Fruit fly (Drosophila melanogaster) whole organism, embryonic: ENCODE data around the gene Cdc23.
"Not testable (repeated sequence)": the region's sequence is repeated elsewhere in the genome, so short reads cannot be mapped to it uniquely, and the experiment has no call there.

Source experiments
- CG10543 ChIP-seq: fragments of 200-800 bp; sonication (Bioruptor generic); optimal IDR thresholded peaks from 3 replicates; lab custom pipeline; 2017; ENCODE audit warnings: missing biosample characterization, mild to moderate bottlenecking, missing genetic modification characterization, moderate library complexity
- CG11247 ChIP-seq: fragments of 200-800 bp; sonication (Bioruptor generic); IDR thresholded peaks from 2 replicates; pipeline ENCODE4 v1.3.6; 2022; ENCODE audit warnings: missing biosample characterization, missing genetic modification characterization
- CG1233 ChIP-seq: fragments of 200-800 bp; sonication (Bioruptor generic); optimal IDR thresholded peaks from 4 replicates; lab custom pipeline; 2018; ENCODE audit warnings: missing biosample characterization, mild to moderate bottlenecking, missing genetic modification characterization
- CG12391 ChIP-seq: fragments of 200-800 bp; sonication (Bioruptor generic); optimal IDR thresholded peaks from 3 replicates; lab custom pipeline; 2018; ENCODE audit warnings: missing biosample characterization, mild to moderate bottlenecking, missing genetic modification characterization, moderate library complexity
- CG12769 ChIP-seq: fragments of 200-800 bp; sonication (Bioruptor generic); optimal IDR thresholded peaks from 2 replicates; lab custom pipeline; 2019; ENCODE audit warnings: missing biosample characterization, mild to moderate bottlenecking, missing genetic modification characterization, moderate library complexity
- CG13123 ChIP-seq: fragments of 200-800 bp; sonication (Bioruptor generic); optimal IDR thresholded peaks from 2 replicates; lab custom pipeline; 2016; ENCODE audit warnings: missing biosample characterization, missing genetic modification characterization
- CG13424 ChIP-seq: fragments of 200-800 bp; sonication (Bioruptor generic); optimal IDR thresholded peaks from 2 replicates; lab custom pipeline; 2019; ENCODE audit warnings: missing biosample characterization, mild to moderate bottlenecking, missing genetic modification characterization, moderate library complexity
- CG13624 ChIP-seq: fragments of 200-800 bp; sonication (Bioruptor generic); optimal IDR thresholded peaks from 2 replicates; lab custom pipeline; 2016; ENCODE audit warnings: missing biosample characterization, missing genetic modification characterization
- CG14050 ChIP-seq: fragments of 200-800 bp; sonication (Bioruptor generic); IDR thresholded peaks from 3 replicates; pipeline ENCODE4 v1.3.6; 2022; ENCODE audit warnings: missing biosample characterization, missing genetic modification characterization
- CG18011 ChIP-seq: fragments of 200-800 bp; sonication (Bioruptor generic); optimal IDR thresholded peaks from 2 replicates; lab custom pipeline; 2017; ENCODE audit warnings: missing biosample characterization, missing genetic modification characterization, mild to moderate bottlenecking, moderate library complexity, missing genotype
- CG2120 ChIP-seq: fragments of 200-800 bp; sonication (Bioruptor generic); optimal IDR thresholded peaks from 3 replicates; lab custom pipeline; 2016; ENCODE audit warnings: missing biosample characterization, missing genetic modification characterization
- CG2678 ChIP-seq: fragments of 200-800 bp; sonication (Bioruptor generic); optimal IDR thresholded peaks from 3 replicates; lab custom pipeline; 2019; ENCODE audit warnings: missing biosample characterization, mild to moderate bottlenecking, missing genetic modification characterization, moderate library complexity
- CG31365 ChIP-seq: fragments of 200-800 bp; sonication (Bioruptor generic); optimal IDR thresholded peaks from 2 replicates; lab custom pipeline; 2018; ENCODE audit warnings: missing biosample characterization, mild to moderate bottlenecking, missing genetic modification characterization
- CG31441 ChIP-seq: fragments of 200-800 bp; sonication (Bioruptor generic); IDR thresholded peaks from 2 replicates; pipeline ENCODE4 v1.3.6; 2022; ENCODE audit warnings: missing biosample characterization, missing genetic modification characterization
- CG3995 ChIP-seq: fragments of 200-800 bp; sonication (Bioruptor generic); optimal IDR thresholded peaks from 3 replicates; lab custom pipeline; 2016; ENCODE audit warnings: missing biosample characterization, missing genetic modification characterization
- CG7357 ChIP-seq: fragments of 200-800 bp; sonication (Bioruptor generic); IDR thresholded peaks from 3 replicates; pipeline ENCODE4 v1.3.6; 2022; ENCODE audit warnings: missing biosample characterization, missing genetic modification characterization
- CG7786 ChIP-seq: fragments of 200-800 bp; sonication (Bioruptor generic); optimal IDR thresholded peaks from 2 replicates; lab custom pipeline; 2016; ENCODE audit warnings: missing biosample characterization, missing genetic modification characterization
- CG8290 ChIP-seq, 3 experiments: fragments of 200-800 bp; sonication (Bioruptor generic); optimal IDR thresholded peaks; 2 replicates each; lab custom pipeline; 2016 to 2019; ENCODE audit warnings: missing biosample characterization in 3 of 3, missing genetic modification characterization in 3 of 3, mild to moderate bottlenecking in 2 of 3, moderate library complexity in 1 of 3
- CG9727 ChIP-seq: fragments of 200-800 bp; sonication (Bioruptor generic); optimal IDR thresholded peaks from 3 replicates; lab custom pipeline; 2017; ENCODE audit warnings: missing biosample characterization, mild to moderate bottlenecking, missing genetic modification characterization
- Dip3 ChIP-seq: fragments of 200-800 bp; sonication (Bioruptor generic); optimal IDR thresholded peaks from 3 replicates; lab custom pipeline; 2016; ENCODE audit warnings: missing biosample characterization, missing genetic modification characterization
- Dll ChIP-seq: fragments of 200-800 bp; sonication (Bioruptor generic); IDR thresholded peaks from 4 replicates; pipeline ENCODE4 v1.3.6; 2022; ENCODE audit warnings: missing biosample characterization, missing genetic modification characterization; ENCODE audit not compliant: partially characterized antibody
- Drgx ChIP-seq: fragments of 200-800 bp; sonication (Bioruptor generic); IDR thresholded peaks from 2 replicates; pipeline ENCODE4 v1.3.6; 2022; ENCODE audit warnings: missing biosample characterization, missing genetic modification characterization
- Ets65A ChIP-seq: fragments of 200-800 bp; sonication (Bioruptor generic); peaks from one replicate; lab custom pipeline; 2016; ENCODE audit warnings: missing biosample characterization, missing genetic modification characterization
- Fer2 ChIP-seq: fragments of 200-800 bp; sonication (Bioruptor generic); optimal IDR thresholded peaks from 2 replicates; lab custom pipeline; 2018; ENCODE audit warnings: missing biosample characterization, mild to moderate bottlenecking, missing genetic modification characterization, moderate library complexity
- H15 ChIP-seq: fragments of 200-800 bp; sonication (Bioruptor generic); IDR thresholded peaks from 3 replicates; pipeline ENCODE4 v1.3.6; 2022; ENCODE audit warnings: missing biosample characterization, missing genetic modification characterization
- Lpt ChIP-seq: fragments of >200 bp; optimal IDR thresholded peaks from 2 replicates; lab custom pipeline; 2018; ENCODE audit warnings: missing biosample characterization, missing genetic modification characterization
- Myb ChIP-seq: fragments of 200-800 bp; sonication (Bioruptor generic); optimal IDR thresholded peaks from 2 replicates; lab custom pipeline; 2016; ENCODE audit warnings: missing biosample characterization, missing genetic modification characterization
- Rfx ChIP-seq: fragments of 200-800 bp; sonication (Bioruptor generic); IDR thresholded peaks from 2 replicates; pipeline ENCODE4 v1.3.6; 2022; ENCODE audit warnings: missing biosample characterization, missing genetic modification characterization
- Sox100B ChIP-seq: fragments of 200-800 bp; sonication (Bioruptor generic); optimal IDR thresholded peaks from 3 replicates; lab custom pipeline; 2018; ENCODE audit warnings: missing biosample characterization, mild to moderate bottlenecking, missing genetic modification characterization
- Sry-δ ChIP-seq: fragments of 200-800 bp; sonication (Bioruptor generic); optimal IDR thresholded peaks from 2 replicates; lab custom pipeline; 2016; ENCODE audit warnings: missing biosample characterization, missing genetic modification characterization
- Taf1 ChIP-seq: fragments of 200-800 bp; sonication (Bioruptor generic); IDR thresholded peaks from 2 replicates; pipeline ENCODE4 v1.3.6; 2022; ENCODE audit warnings: missing biosample characterization, missing genetic modification characterization
- Xrp1 ChIP-seq: fragments of 200-800 bp; sonication (Bioruptor generic); IDR thresholded peaks from 2 replicates; pipeline ENCODE4 v1.3.6; 2022; ENCODE audit warnings: missing biosample characterization, missing genetic modification characterization
- YL-1 ChIP-seq: fragments of 200-800 bp; sonication (Bioruptor generic); optimal IDR thresholded peaks from 3 replicates; lab custom pipeline; 2017; ENCODE audit warnings: missing biosample characterization, mild to moderate bottlenecking, missing genetic modification characterization
- ato ChIP-seq: fragments of 200-800 bp; sonication (Bioruptor generic); IDR thresholded peaks from 2 replicates; pipeline ENCODE4 v1.3.6; 2022; ENCODE audit warnings: missing biosample characterization, missing genetic modification characterization; ENCODE audit not compliant: partially characterized antibody
- bab2 ChIP-seq: fragments of 200-800 bp; sonication (Bioruptor generic); optimal IDR thresholded peaks from 2 replicates; lab custom pipeline; 2016; ENCODE audit warnings: missing biosample characterization, missing genetic modification characterization
- cg ChIP-seq: fragments of 200-800 bp; sonication (Bioruptor generic); optimal IDR thresholded peaks from 3 replicates; lab custom pipeline; 2019; ENCODE audit warnings: missing biosample characterization, mild to moderate bottlenecking, missing genetic modification characterization, moderate library complexity
- crp ChIP-seq, 2 experiments: fragments of 200-800 bp; sonication (Bioruptor generic); optimal IDR thresholded peaks; 2 replicates in 1 of 2; 3 replicates in 1 of 2; lab custom pipeline; 2017; ENCODE audit warnings: missing biosample characterization in 2 of 2, missing genetic modification characterization in 2 of 2, mild to moderate bottlenecking in 1 of 2, moderate library complexity in 1 of 2
- disco-r ChIP-seq: fragments of 200-800 bp; sonication (Bioruptor generic); optimal IDR thresholded peaks from 2 replicates; lab custom pipeline; 2016; ENCODE audit warnings: missing biosample characterization, missing genetic modification characterization
- dm ChIP-seq: fragments of 200-800 bp; sonication (Bioruptor generic); optimal IDR thresholded peaks from 3 replicates; lab custom pipeline; 2016; ENCODE audit warnings: missing biosample characterization, missing genetic modification characterization
- eve ChIP-seq, 2 experiments: fragments of >200 bp; optimal IDR thresholded peaks; 2 replicates each; lab custom pipeline; 2017; ENCODE audit warnings: missing biosample characterization in 2 of 2, missing genetic modification characterization in 2 of 2
- gcm ChIP-seq: fragments of 200-800 bp; sonication (Bioruptor generic); optimal IDR thresholded peaks from 2 replicates; lab custom pipeline; 2019; ENCODE audit warnings: missing biosample characterization, mild to moderate bottlenecking, missing genetic modification characterization, moderate library complexity
- lab ChIP-seq: fragments of 200-800 bp; sonication (Bioruptor generic); optimal IDR thresholded peaks from 3 replicates; lab custom pipeline; 2017; ENCODE audit warnings: missing biosample characterization, missing genetic modification characterization, mild to moderate bottlenecking, moderate library complexity, missing genetic modification reagents
- mirr ChIP-seq: fragments of 200-800 bp; sonication (Bioruptor generic); optimal IDR thresholded peaks from 3 replicates; lab custom pipeline; 2018; ENCODE audit warnings: missing biosample characterization, mild to moderate bottlenecking, missing genetic modification characterization
- ranshi ChIP-seq: fragments of 200-800 bp; sonication (Bioruptor generic); IDR thresholded peaks from 2 replicates; pipeline ENCODE4 v1.3.6; 2022; ENCODE audit warnings: missing biosample characterization, missing genetic modification characterization
- salm ChIP-seq: fragments of 200-800 bp; sonication (Bioruptor generic); optimal IDR thresholded peaks from 2 replicates; lab custom pipeline; 2018; ENCODE audit warnings: missing biosample characterization, mild to moderate bottlenecking, missing genetic modification characterization
- wdn ChIP-seq: fragments of 200-800 bp; sonication (Bioruptor generic); IDR thresholded peaks from 2 replicates; pipeline ENCODE4 v1.3.6; 2022; ENCODE audit warnings: missing biosample characterization, missing genetic modification characterization
- zen ChIP-seq: fragments of 200-800 bp; sonication (Bioruptor generic); optimal IDR thresholded peaks from 3 replicates; lab custom pipeline; 2018; ENCODE audit warnings: missing biosample characterization, mild to moderate bottlenecking, missing genetic modification characterization, moderate library complexity

The Cdc23 gene

dm6 chr2L:20438474-20438873 lies 20.7 kb upstream of the Cdc23 start (continued):
- TF ChIP-seq Dll: no peak
- TF ChIP-seq cg (GFP tag; lab: Kevin White, UChicago): peak; percentile 15

- TF ChIP-seq bab2 (GFP tag; lab: Kevin White, UChicago); CG14050; Xrp1: not testable (repeated sequence)
These were observed 9.3 kb upstream of the Cdc23 start, which contains the start of the genes CG31683 and CG31687 for dm6 chr2L:20449864-20450263. TSS of gene CG31683 (minus strand) at chr2L:20449964. TSS of gene CG31687 (plus strand) at chr2L:20450225.

DNA sequence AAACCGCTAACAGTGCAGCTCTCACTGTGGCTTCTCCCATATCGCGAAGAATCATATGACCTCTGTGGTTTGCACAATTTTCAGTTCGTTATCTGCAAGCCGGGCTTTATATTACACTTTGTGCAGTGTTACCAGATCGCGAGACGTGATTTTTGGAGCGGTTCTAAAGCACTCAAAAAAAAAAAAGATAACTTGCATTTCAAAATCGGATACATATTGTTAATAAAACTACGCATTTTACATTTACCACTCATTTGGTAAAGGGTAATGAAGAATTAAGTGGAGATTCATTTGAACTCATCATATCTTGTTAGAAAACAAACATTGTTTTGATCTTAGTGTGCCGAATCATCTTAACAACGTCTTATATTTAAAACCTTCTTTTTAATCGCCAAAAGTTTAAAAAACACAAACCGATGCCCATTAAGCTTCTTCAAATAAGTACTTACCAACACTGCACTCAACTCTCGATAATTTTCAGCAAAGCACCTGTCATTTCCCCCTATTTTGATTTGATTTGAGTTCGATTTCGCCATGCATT lies 4.2 kb downstream of the Cdc23 start, which contains the start of gene CG2493:
CG2493 (minus strand) TSS at position 129 of the 541 bp plus-strand sequence.
- no peak for TF ChIP-seq salm
- TF ChIP-seq CG11247 (GFP tag; lab: Robert Waterston, UW): no peak
- peak; percentile 6 for TF ChIP-seq Sry-δ
- no peak for TF ChIP-seq ato (GFP tag; lab: Robert Waterston, UW)
- peak; percentile 43 for TF ChIP-seq CG3995 (GFP tag; lab: Kevin White, UChicago)
- no peak for TF ChIP-seq ranshi (GFP tag; lab: Robert Waterston, UW)
- no peak for TF ChIP-seq YL-1
- TF ChIP-seq dm (GFP tag; lab: Kevin White, UChicago): no peak
- TF ChIP-seq CG13123: no peak
- no peak for TF ChIP-seq CG10543
- no peak for TF ChIP-seq wdn
- TF ChIP-seq CG8290 (GFP tag; optimal IDR thresholded peaks at IDR 0.05; lab: Kevin White, UChicago): no peak
- TF ChIP-seq CG8290 (tag; optimal IDR thresholded peaks at IDR 0.05; lab: Kevin White, UChicago): no peak
- no peak for TF ChIP-seq CG31365
- no peak for TF ChIP-seq CG2678
- no peak for TF ChIP-seq CG12769
- no peak for TF ChIP-seq CG2120 (GFP tag; lab: Kevin White, UChicago)
- TF ChIP-seq Myb (GFP tag; lab: Kevin White, UChicago): peak; percentile 66
- TF ChIP-seq crp (GFP tag; optimal IDR thresholded peaks at IDR 0.05; lab: Kevin White, UChicago): no peak
- TF ChIP-seq Sox100B (GFP tag; lab: Kevin White, UChicago): no peak
- no peak for TF ChIP-seq eve (GFP tag; optimal IDR thresholded peaks at IDR 0.05; lab: Kevin White, UChicago)
- TF ChIP-seq Fer2 (tag; lab: Kevin White, UChicago): no peak
- TF ChIP-seq CG31441: peak; percentile 43; the same call in 1 of the 2 replicates
- TF ChIP-seq Lpt (GFP tag; lab: Kevin White, UChicago): no peak
- TF ChIP-seq CG12391 (tag; lab: Kevin White, UChicago): no peak
- no peak for TF ChIP-seq Dip3 (GFP tag; lab: Kevin White, UChicago)
- peak; percentile 26 for TF ChIP-seq zen (tag; lab: Kevin White, UChicago)
- no peak for TF ChIP-seq disco-r (GFP tag; lab: Kevin White, UChicago)
- TF ChIP-seq mirr (GFP tag; lab: Kevin White, UChicago): no peak
- no peak for TF ChIP-seq CG18011
- no peak for TF ChIP-seq CG7786 (GFP tag; lab: Kevin White, UChicago)
- TF ChIP-seq lab: peak; percentile 65
- TF ChIP-seq CG7357 (GFP tag; lab: Robert Waterston, UW): no peak
- TF ChIP-seq CG13424 (tag; lab: Kevin White, UChicago): no peak
- TF ChIP-seq Ets65A (GFP tag; lab: Kevin White, UChicago): no peak
- peak; percentile 45 for TF ChIP-seq Rfx
- TF ChIP-seq Drgx: peak; percentile 44; the same call in 1 of the 2 replicates
- no peak for TF ChIP-seq CG9727
- peak; percentile 20 for TF ChIP-seq CG13624 (GFP tag; lab: Kevin White, UChicago)
- no peak for TF ChIP-seq Taf1 (GFP tag; lab: Robert Waterston, UW)
- no peak for TF ChIP-seq H15 (GFP tag; lab: Robert Waterston, UW)
- no peak for TF ChIP-seq gcm
- no peak for TF ChIP-seq CG1233 (GFP tag; lab: Kevin White, UChicago)
